Fruit fly (Drosophila melanogaster): Measurements from ENCODE around the gene CG7789.

- no peak for TF ChIP-seq pan (optimal IDR thresholded peaks at IDR 0.05)
- no peak for TF ChIP-seq Dll (optimal IDR thresholded peaks at IDR 0.05)
- TF ChIP-seq EcR (GFP tag; optimal IDR thresholded peaks at IDR 0.05), result no peak
These were observed 44.3 kb upstream of the CG7789 start for dm6 chr3R:29758734-29759131.
